Worm (Caenorhabditis elegans): ENCODE results near the gene ilys-4.

ilys-4 gene

ce11 chrIV:7946899-7947499 is 49.7 kb upstream of the ilys-4 start, which contains the start of gene F20D12.12 (continued):
- TF ChIP-seq snpc-4 (GFP tag; optimal IDR thresholded peaks at IDR 0.05) (peak; percentile 19), snpc-4 (tag; optimal IDR thresholded peaks at IDR 0.05) (peak in 3 of 4 experiments; percentile 28 to 57 (median 39)), ztf-26 (tag; optimal IDR thresholded peaks at IDR 0.05) (peak; percentile 23), ztf-28 (GFP tag; IDR thresholded peaks at IDR 0.05) (peak; percentile 98), attf-3 (GFP tag; conservative IDR thresholded peaks at IDR 0.05) (peak; percentile 88), Y53F4B.3 (GFP tag; IDR thresholded peaks at IDR 0.05) (peak; percentile 53; the same call in 1 of the 2 replicates), C06A6.2 (GFP tag; conservative IDR thresholded peaks at IDR 0.05) (peak; percentile 88), ztf-25 (GFP tag; IDR thresholded peaks at IDR 0.05) (peak; percentile 92), lin-40 (tag; optimal IDR thresholded peaks at IDR 0.05) (peak; percentile 71), pbrm-1 (GFP tag; IDR thresholded peaks at IDR 0.05) (peak; percentile 93), Y79H2A.3 (GFP tag; conservative IDR thresholded peaks at IDR 0.05) (peak; percentile 90), let-526 (GFP tag; IDR thresholded peaks at IDR 0.05) (peak; percentile 71; the same call in 1 of the 2 replicates), ztf-18 (tag; optimal IDR thresholded peaks at IDR 0.05) (peak; percentile 38), K11D2.4 (GFP tag; IDR thresholded peaks at IDR 0.05) (peak; percentile 91), aptf-2 (GFP tag; conservative IDR thresholded peaks at IDR 0.05) (peak; percentile 97), madf-3 (GFP tag; IDR thresholded peaks at IDR 0.05) (peak; percentile 90), F37B4.10 (GFP tag; IDR thresholded peaks at IDR 0.05) (0 out of 2 replicates have a peak, but pooled peaks have one; percentile 6), ceh-27 (GFP tag; optimal IDR thresholded peaks at IDR 0.05) (peak; percentile 83), rcor-1 (GFP tag; IDR thresholded peaks at IDR 0.05) (peak; percentile 96), C17E4.6 (GFP tag; IDR thresholded peaks at IDR 0.05) (peak; percentile 76), let-607 (tag; optimal IDR thresholded peaks at IDR 0.05) (peak in 1 of 2 experiments; percentile 47), ZK185.1 (tag; optimal IDR thresholded peaks at IDR 0.05; ENCODE audit: poor library complexity, severe bottlenecking) (peak; percentile 51), ceh-100 (GFP tag; IDR thresholded peaks at IDR 0.05) (peak; percentile 99), athp-1 (tag; optimal IDR thresholded peaks at IDR 0.05) (peak; percentile 65), hmg-1.2 (GFP tag; IDR thresholded peaks at IDR 0.05) (peak; percentile 85), K12H6.12 (tag; optimal IDR thresholded peaks at IDR 0.05) (peak; percentile 49)

ce11 chrIV:7946457-7946856 is 49.1 kb upstream of the ilys-4 start, which contains the start of gene czw-1:
czw-1 (minus strand) TSS chrIV:7946825.
- no peak for TF ChIP-seq C06A6.2 (GFP tag; conservative IDR thresholded peaks at IDR 0.05)
- no peak for TF ChIP-seq C17E4.6 (GFP tag; IDR thresholded peaks at IDR 0.05)
- TF ChIP-seq repo-1 (tag; optimal IDR thresholded peaks at IDR 0.05), result no peak
- TF ChIP-seq ztf-3 (GFP tag; optimal IDR thresholded peaks at IDR 0.05), result no peak
- no peak for TF ChIP-seq attf-5 (GFP tag; optimal IDR thresholded peaks at IDR 0.05)
- TF ChIP-seq nfyb-1 (GFP tag; IDR thresholded peaks at IDR 0.05), result no peak
- TF ChIP-seq ztf-18 (tag; optimal IDR thresholded peaks at IDR 0.05), result no peak
- TF ChIP-seq hmg-1.2 (GFP tag; IDR thresholded peaks at IDR 0.05), result no peak
- TF ChIP-seq snpc-3.4 (tag; optimal IDR thresholded peaks at IDR 0.05), result no peak
- TF ChIP-seq F10E7.11 (tag; optimal IDR thresholded peaks at IDR 0.05), result no peak
- TF ChIP-seq lin-35 (GFP tag; optimal IDR thresholded peaks at IDR 0.05), result no peak
- TF ChIP-seq nhr-90 (tag; optimal IDR thresholded peaks at IDR 0.05), result no peak
- TF ChIP-seq ceh-79 (tag; optimal IDR thresholded peaks at IDR 0.05), result no peak

- no peak for TF ChIP-seq mel-28 (tag; optimal IDR thresholded peaks at IDR 0.05; ENCODE audit: borderline replicate concordance)
- TF ChIP-seq snpc-3.4 (tag; optimal IDR thresholded peaks at IDR 0.05), result peak; percentile 32
- TF ChIP-seq ceh-40 (GFP tag; IDR thresholded peaks at IDR 0.05), result no peak
- no peak for TF ChIP-seq lag-1 (GFP tag; IDR thresholded peaks at IDR 0.05)
- 0 out of 2 replicates have a peak, but pooled peaks have one; percentile 19 for TF ChIP-seq pbrm-1 (GFP tag; IDR thresholded peaks at IDR 0.05)
- no peak for TF ChIP-seq egrh-3 (GFP tag; IDR thresholded peaks at IDR 0.05)
- 0 out of 2 replicates have a peak, but pooled peaks have one; percentile 18 for TF ChIP-seq madf-8 (GFP tag; conservative IDR thresholded peaks at IDR 0.05)
- TF ChIP-seq ztf-25 (GFP tag; IDR thresholded peaks at IDR 0.05), result 0 out of 2 replicates have a peak, but pooled peaks have one; percentile 64
- TF ChIP-seq egl-18 (GFP tag; IDR thresholded peaks at IDR 0.05), result 0 out of 2 replicates have a peak, but pooled peaks have one; percentile 11
- TF ChIP-seq ZK185.1 (tag; optimal IDR thresholded peaks at IDR 0.05; ENCODE audit: poor library complexity, severe bottlenecking), result no peak
- TF ChIP-seq sea-2 (GFP tag; IDR thresholded peaks at IDR 0.05), result no peak
- peak; percentile 5 for TF ChIP-seq athp-1 (tag; optimal IDR thresholded peaks at IDR 0.05)
- TF ChIP-seq rpc-1 (optimal IDR thresholded peaks at IDR 0.05), result no peak
- TF ChIP-seq rpc-1 (tag; optimal IDR thresholded peaks at IDR 0.05), result no peak
- no peak for TF ChIP-seq F49E8.2 (tag; optimal IDR thresholded peaks at IDR 0.05; ENCODE audit: insufficient read depth)
Observed at ce11 chrIV:7943272-7943671, 45.9 kb upstream of the ilys-4 start.
